Worm (Caenorhabditis elegans): ENCODE data around the gene H11E01.3.

The H11E01.3 gene

ce11 chrX:1578682-1579081 is 26.0 kb upstream of the H11E01.3 start:
- no peak for TF ChIP-seq hlh-26 (GFP tag; conservative IDR thresholded peaks at IDR 0.05)
- TF ChIP-seq B0336.3 (GFP tag; IDR thresholded peaks at IDR 0.05): no peak
- no peak for TF ChIP-seq F49E8.2 (tag; optimal IDR thresholded peaks at IDR 0.05; ENCODE audit: insufficient read depth)
- TF ChIP-seq hmg-20 (GFP tag; IDR thresholded peaks at IDR 0.05): no peak
- peak; percentile 1 for TF ChIP-seq ceh-27 (GFP tag; optimal IDR thresholded peaks at IDR 0.05)
- no peak for TF ChIP-seq efl-1 (GFP tag; optimal IDR thresholded peaks at IDR 0.05)
- TF ChIP-seq dox-1 (GFP tag; IDR thresholded peaks at IDR 0.05): no peak; the same call in 1 of the 2 replicates
- TF ChIP-seq ztf-6 (GFP tag; IDR thresholded peaks at IDR 0.05): no peak

ce11 chrX:1583980-1584379 is 20.7 kb upstream of the H11E01.3 start:
- TF ChIP-seq F57C9.4 (tag; optimal IDR thresholded peaks at IDR 0.05) (no peak), attf-5 (GFP tag; optimal IDR thresholded peaks at IDR 0.05) (no peak), ztf-3 (GFP tag; optimal IDR thresholded peaks at IDR 0.05) (no peak), rpc-1 (optimal IDR thresholded peaks at IDR 0.05) (no peak), rpc-1 (tag; optimal IDR thresholded peaks at IDR 0.05) (no peak), bed-1 (GFP tag; IDR thresholded peaks at IDR 0.05) (no peak), aptf-2 (GFP tag; conservative IDR thresholded peaks at IDR 0.05) (no peak), ets-4 (GFP tag; optimal IDR thresholded peaks at IDR 0.05) (no peak), ztf-26 (tag; optimal IDR thresholded peaks at IDR 0.05) (no peak), madf-8 (GFP tag; conservative IDR thresholded peaks at IDR 0.05) (no peak), F49E8.2 (tag; optimal IDR thresholded peaks at IDR 0.05; ENCODE audit: insufficient read depth) (no peak)

- TF ChIP-seq F55B11.4 (tag; optimal IDR thresholded peaks at IDR 0.05; ENCODE audit: borderline replicate concordance, insufficient read depth) (no peak), ceh-40 (GFP tag; IDR thresholded peaks at IDR 0.05) (no peak), B0019.2 (GFP tag; conservative IDR thresholded peaks at IDR 0.05) (no peak), ceh-91 (GFP tag; IDR thresholded peaks at IDR 0.05) (no peak), F23B12.7 (tag; optimal IDR thresholded peaks at IDR 0.05; ENCODE audit: insufficient read depth) (no peak), nhr-90 (tag; optimal IDR thresholded peaks at IDR 0.05) (no peak)
Observed at ce11 chrX:1587082-1587481, 17.6 kb upstream of the H11E01.3 start.

ce11 chrX:1589114-1589902 is 15.4 kb upstream of the H11E01.3 start:
- TF ChIP-seq rcor-1 (GFP tag; IDR thresholded peaks at IDR 0.05): no peak
- 0 out of 2 replicates have a peak, but pooled peaks have one; percentile 41 for TF ChIP-seq hsf-1 (GFP tag; IDR thresholded peaks at IDR 0.05)
- no peak for TF ChIP-seq hlh-26 (GFP tag; conservative IDR thresholded peaks at IDR 0.05)
- peak; percentile 34; the same call in 1 of the 2 replicates for TF ChIP-seq K11D2.4 (GFP tag; IDR thresholded peaks at IDR 0.05)
- peak; percentile 22 for TF ChIP-seq rpc-1 (optimal IDR thresholded peaks at IDR 0.05)
- TF ChIP-seq rpc-1 (tag; optimal IDR thresholded peaks at IDR 0.05): peak; percentile 71
- no peak for TF ChIP-seq lir-1 (GFP tag; conservative IDR thresholded peaks at IDR 0.05)
- TF ChIP-seq F55B11.4 (tag; optimal IDR thresholded peaks at IDR 0.05; ENCODE audit: borderline replicate concordance, insufficient read depth): no peak
- TF ChIP-seq snpc-1.1 (tag; optimal IDR thresholded peaks at IDR 0.05; ENCODE audit: insufficient read depth): no peak
- peak; percentile 64 for TF ChIP-seq lin-26 (GFP tag; IDR thresholded peaks at IDR 0.05)
- peak; percentile 61 for TF ChIP-seq zfh-2 (GFP tag; conservative IDR thresholded peaks at IDR 0.05)
- TF ChIP-seq ceh-27 (GFP tag; optimal IDR thresholded peaks at IDR 0.05): no peak
- no peak for TF ChIP-seq ceh-79 (tag; optimal IDR thresholded peaks at IDR 0.05)
- TF ChIP-seq repo-1 (tag; optimal IDR thresholded peaks at IDR 0.05): no peak
- no peak for TF ChIP-seq him-1 (tag; optimal IDR thresholded peaks at IDR 0.05)
- TF ChIP-seq egrh-3 (GFP tag; IDR thresholded peaks at IDR 0.05): no peak
- TF ChIP-seq ekl-4 (GFP tag; IDR thresholded peaks at IDR 0.05): 0 out of 2 replicates have a peak, but pooled peaks have one; percentile 27
- TF ChIP-seq tbp1 (GFP tag; optimal IDR thresholded peaks at IDR 0.05): peak; percentile 77
- TF ChIP-seq Y53G8AR.9 (GFP tag; conservative IDR thresholded peaks at IDR 0.05): no peak
- no peak for TF ChIP-seq snpc-4 (GFP tag; optimal IDR thresholded peaks at IDR 0.05)
- TF ChIP-seq snpc-4 (tag; optimal IDR thresholded peaks at IDR 0.05): no peak

Data from whole organism, young adult.